Fruit fly (Drosophila melanogaster) whole organism, pupa: Measurements from ENCODE around the gene Eig71Eh.

ENCODE experiments used
- CG14655 ChIP-seq: fragments of 200-800 bp; sonication (Bioruptor generic); optimal IDR thresholded peaks from 3 replicates; lab custom pipeline; 2017; ENCODE audit warnings: mild to moderate bottlenecking, missing biosample characterization, missing genetic modification reagents, missing genetic modification characterization
- CG15710 ChIP-seq: fragments of 200-800 bp; sonication (Bioruptor generic); optimal IDR thresholded peaks from 2 replicates; lab custom pipeline; 2018; ENCODE audit warnings: missing biosample characterization, mild to moderate bottlenecking, missing genetic modification characterization, moderate library complexity
- CG17806 ChIP-seq: fragments of 200-800 bp; sonication (Bioruptor generic); optimal IDR thresholded peaks from 2 replicates; lab custom pipeline; 2018; ENCODE audit warnings: missing biosample characterization, mild to moderate bottlenecking, missing genetic modification characterization, moderate library complexity
- CG4496 ChIP-seq: fragments of 200-800 bp; sonication (Bioruptor generic); IDR thresholded peaks from 3 replicates; pipeline ENCODE4 v1.3.6; 2022; ENCODE audit warnings: missing biosample characterization, missing genetic modification characterization
- CG8159 ChIP-seq: fragments of 200-800 bp; sonication (Bioruptor generic); optimal IDR thresholded peaks from 3 replicates; lab custom pipeline; 2018; ENCODE audit warnings: missing biosample characterization, mild to moderate bottlenecking, missing genetic modification characterization, moderate library complexity
- D1 ChIP-seq: fragments of 200-800 bp; sonication (Bioruptor generic); optimal IDR thresholded peaks from 2 replicates; lab custom pipeline; 2018; ENCODE audit warnings: missing biosample characterization, mild to moderate bottlenecking, missing genetic modification characterization, moderate library complexity
- EcR ChIP-seq: fragments of 200-800 bp; sonication (Bioruptor generic); optimal IDR thresholded peaks from 3 replicates; lab custom pipeline; 2019; ENCODE audit warnings: missing biosample characterization, missing genetic modification characterization, mild to moderate bottlenecking, moderate library complexity, missing genetic modification reagents
- Snoo ChIP-seq: fragments of 200-800 bp; sonication (Bioruptor generic); optimal IDR thresholded peaks from 3 replicates; lab custom pipeline; 2017; ENCODE audit warnings: missing biosample characterization, mild to moderate bottlenecking, missing genetic modification characterization, inconsistent platforms
- rn ChIP-seq: fragments of 200-800 bp; sonication (Bioruptor generic); IDR thresholded peaks from 2 replicates; pipeline ENCODE4 v1.3.6; 2022; ENCODE audit warnings: missing biosample characterization, missing genetic modification characterization

- TF ChIP-seq CG17806 (tag; lab: Kevin White, UChicago) (no peak), Snoo (tag; lab: Kevin White, UChicago) (no peak), CG15710 (tag; lab: Kevin White, UChicago) (no peak), rn (GFP tag; lab: Robert Waterston, UW) (no peak), CG4496 (GFP tag; lab: Robert Waterston, UW) (peak; percentile 11; the same call in 1 of the 3 replicates), CG14655 (GFP tag; lab: Kevin White, UChicago) (no peak), D1 (no peak), CG8159 (no peak), EcR (no peak)
Measured at dm6 chr3L:15624097-15624496, 35.1 kb downstream of the Eig71Eh start.
